Fruit fly (Drosophila melanogaster): ENCODE measurements around the gene CG43783.

DNA sequence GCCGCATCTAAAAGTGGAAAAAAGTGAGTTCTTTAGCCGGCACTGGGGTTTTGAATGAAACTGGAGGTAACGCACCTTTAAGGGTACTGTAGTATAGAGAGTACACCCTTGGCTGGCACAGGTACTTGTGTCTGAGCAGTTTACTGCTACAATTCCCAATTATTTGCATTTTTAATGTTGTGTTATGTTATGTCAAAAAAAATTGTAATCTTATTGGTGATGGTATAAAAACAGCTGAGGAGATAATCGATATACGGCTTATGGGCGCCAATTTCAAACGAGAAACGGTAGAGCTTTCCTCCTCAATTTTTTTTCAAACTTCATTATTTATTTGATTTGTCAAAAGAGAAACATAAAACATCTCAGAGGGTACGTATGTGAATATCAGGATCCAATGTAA, 10.4 kb upstream of the CG43783 start, which contains the start of gene ValRS-m:
- TF ChIP-seq psq (GFP tag; optimal IDR thresholded peaks at IDR 0.05) = no peak
- TF ChIP-seq bowl (GFP tag; IDR thresholded peaks at IDR 0.05) = no peak
- no peak for TF ChIP-seq mld (GFP tag; IDR thresholded peaks at IDR 0.05; ENCODE audit: partially characterized antibody)
- no peak for TF ChIP-seq D19B (GFP tag; optimal IDR thresholded peaks at IDR 0.05)
- TF ChIP-seq jing (GFP tag; optimal IDR thresholded peaks at IDR 0.05) = no peak
- TF ChIP-seq Usf (GFP tag; optimal IDR thresholded peaks at IDR 0.05) = no peak
- no peak for TF ChIP-seq CG6654 (GFP tag; optimal IDR thresholded peaks at IDR 0.05)
- TF ChIP-seq CrebB (tag; optimal IDR thresholded peaks at IDR 0.05) = no peak
- TF ChIP-seq CG16779 (GFP tag; IDR thresholded peaks at IDR 0.05) = no peak

Measured in whole organism, embryonic.